Worm (Caenorhabditis elegans): Measurements from ENCODE around the gene K02F3.2.
A peak's percentile ranks its signal among the peaks of the same experiment; 100 is the strongest.

Gene K02F3.2

DNA sequence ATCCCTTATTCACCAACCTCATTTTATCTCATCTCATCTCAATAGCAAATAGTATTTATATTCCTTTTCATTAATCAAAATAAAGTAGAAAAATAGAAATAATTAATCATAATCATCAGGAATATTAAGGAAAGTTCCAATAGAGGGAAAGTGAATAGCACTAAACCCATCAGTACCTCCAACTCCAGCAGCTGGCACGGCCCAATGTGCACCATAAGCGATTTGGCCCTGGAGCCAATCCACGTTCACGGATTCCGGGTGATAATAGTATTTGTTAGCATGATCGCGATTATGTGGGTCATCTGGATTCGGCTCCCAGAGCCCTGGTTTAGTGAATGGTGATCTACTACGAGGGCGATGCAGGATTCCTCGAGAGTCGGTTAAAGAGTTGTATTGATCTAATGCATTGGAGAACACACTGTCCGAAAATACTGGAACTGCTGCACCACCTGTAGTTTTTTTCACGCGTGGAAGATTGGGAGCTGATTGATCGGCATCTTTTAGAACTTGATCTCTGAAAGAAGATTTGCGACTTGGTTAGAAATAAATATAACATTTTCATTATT is 9.8 kb upstream of the K02F3.2 start:
- peak; percentile 62 for TF ChIP-seq sem-2 (GFP tag; optimal IDR thresholded peaks at IDR 0.05)
- peak; percentile 88 for TF ChIP-seq sptf-1 (tag; optimal IDR thresholded peaks at IDR 0.05)
- no peak for TF ChIP-seq hlh-1 (tag; optimal IDR thresholded peaks at IDR 0.05)
- peak; percentile 38 for TF ChIP-seq bed-3 (GFP tag; optimal IDR thresholded peaks at IDR 0.05)
- TF ChIP-seq mab-5 (tag; optimal IDR thresholded peaks at IDR 0.05) = no peak
- TF ChIP-seq unc-62 (GFP tag; optimal IDR thresholded peaks at IDR 0.05) = peak; percentile 14
- no peak for TF ChIP-seq lin-13 (tag; optimal IDR thresholded peaks at IDR 0.05)
- TF ChIP-seq ceh-83 (GFP tag; optimal IDR thresholded peaks at IDR 0.05) = peak; percentile 64
- no peak for TF ChIP-seq nhr-2 (tag; optimal IDR thresholded peaks at IDR 0.05)
- TF ChIP-seq ham-2 (GFP tag; optimal IDR thresholded peaks at IDR 0.05) = peak; percentile 47
- peak; percentile 50 for TF ChIP-seq unc-39 (tag; optimal IDR thresholded peaks at IDR 0.05)
- TF ChIP-seq elt-1 (tag; optimal IDR thresholded peaks at IDR 0.05; ENCODE audit: borderline replicate concordance, insufficient read depth) = no peak
- peak; percentile 40 for TF ChIP-seq cnd-1 (tag; optimal IDR thresholded peaks at IDR 0.05)
- no peak for TF ChIP-seq ceh-39 (tag; optimal IDR thresholded peaks at IDR 0.05)
- TF ChIP-seq elt-3 (tag; optimal IDR thresholded peaks at IDR 0.05) = peak; percentile 85
- TF ChIP-seq snpc-4 (tag; optimal IDR thresholded peaks at IDR 0.05) = no peak
- TF ChIP-seq nhr-12 (tag; optimal IDR thresholded peaks at IDR 0.05) = no peak
- TF ChIP-seq pha-4 (tag; optimal IDR thresholded peaks at IDR 0.05) = peak; percentile 20
- peak; percentile 46 for TF ChIP-seq ces-1 (GFP tag; optimal IDR thresholded peaks at IDR 0.05)
- TF ChIP-seq unc-120 (tag; optimal IDR thresholded peaks at IDR 0.05; ENCODE audit: poor library complexity, severe bottlenecking) = peak; percentile 53
- TF ChIP-seq ztf-11 (tag; optimal IDR thresholded peaks at IDR 0.05) = no peak
- peak; percentile 79 for TF ChIP-seq mls-2 (tag; optimal IDR thresholded peaks at IDR 0.05)
- TF ChIP-seq ceh-43 (GFP tag; optimal IDR thresholded peaks at IDR 0.05) = peak; percentile 48
- TF ChIP-seq M03D4.4 (tag; optimal IDR thresholded peaks at IDR 0.05) = peak; percentile 57
- no peak for TF ChIP-seq nhr-28 (tag; optimal IDR thresholded peaks at IDR 0.05)
- peak; percentile 3 for TF ChIP-seq lin-32 (GFP tag; optimal IDR thresholded peaks at IDR 0.05)
- TF ChIP-seq tbx-8 (GFP tag; optimal IDR thresholded peaks at IDR 0.05) = peak; percentile 66
- TF ChIP-seq drap-1 (GFP tag; optimal IDR thresholded peaks at IDR 0.05) = peak; percentile 76
- no peak for TF ChIP-seq zip-8 (tag; optimal IDR thresholded peaks at IDR 0.05)
- TF ChIP-seq mep-1 (tag; optimal IDR thresholded peaks at IDR 0.05) = no peak
- TF ChIP-seq nhr-76 (tag; optimal IDR thresholded peaks at IDR 0.05) = no peak
- peak; percentile 69 for TF ChIP-seq flh-1 (GFP tag; optimal IDR thresholded peaks at IDR 0.05)
- peak; percentile 4 for TF ChIP-seq lsy-2 (tag; optimal IDR thresholded peaks at IDR 0.05)
- no peak for TF ChIP-seq blmp-1 (tag; optimal IDR thresholded peaks at IDR 0.05)
- TF ChIP-seq nhr-237 (tag; optimal IDR thresholded peaks at IDR 0.05) = peak; percentile 60

DNA sequence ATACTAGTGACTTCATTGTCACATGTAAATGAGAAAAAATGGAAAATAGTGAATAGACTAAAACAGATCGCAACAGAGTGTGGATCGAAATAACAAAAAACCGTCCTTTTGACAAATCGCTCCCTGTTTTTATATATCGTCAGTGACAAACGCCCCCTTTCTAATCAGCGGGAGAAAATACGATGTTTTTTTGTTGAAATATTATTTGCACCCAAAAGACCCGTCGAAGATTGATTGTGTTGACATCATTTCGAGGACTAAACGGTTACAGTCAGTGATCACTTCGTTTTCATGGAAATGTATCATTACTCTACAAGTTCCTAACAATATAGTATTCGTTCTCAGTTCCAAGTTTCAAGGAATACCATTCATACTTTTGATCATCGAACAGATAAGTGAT is 6.2 kb upstream of the K02F3.2 start, which contains the start of gene dos-3:
dos-3 (minus strand) TSS at position 101 of the 400 bp plus-strand sequence.
- no peak for TF ChIP-seq unc-62 (GFP tag; optimal IDR thresholded peaks at IDR 0.05)
- no peak for TF ChIP-seq mls-2 (tag; optimal IDR thresholded peaks at IDR 0.05)
- no peak for TF ChIP-seq cnd-1 (tag; optimal IDR thresholded peaks at IDR 0.05)
- TF ChIP-seq snpc-4 (tag; optimal IDR thresholded peaks at IDR 0.05) = no peak
- TF ChIP-seq ham-2 (GFP tag; optimal IDR thresholded peaks at IDR 0.05) = no peak
- TF ChIP-seq drap-1 (GFP tag; optimal IDR thresholded peaks at IDR 0.05) = no peak
- TF ChIP-seq mab-5 (tag; optimal IDR thresholded peaks at IDR 0.05) = no peak
- TF ChIP-seq nhr-12 (tag; optimal IDR thresholded peaks at IDR 0.05) = no peak
- no peak for TF ChIP-seq elt-1 (tag; optimal IDR thresholded peaks at IDR 0.05; ENCODE audit: borderline replicate concordance, insufficient read depth)
- TF ChIP-seq mep-1 (tag; optimal IDR thresholded peaks at IDR 0.05) = no peak
- no peak for TF ChIP-seq ces-1 (GFP tag; optimal IDR thresholded peaks at IDR 0.05)
- TF ChIP-seq hlh-1 (tag; optimal IDR thresholded peaks at IDR 0.05) = no peak
- TF ChIP-seq ceh-43 (GFP tag; optimal IDR thresholded peaks at IDR 0.05) = no peak

DNA sequence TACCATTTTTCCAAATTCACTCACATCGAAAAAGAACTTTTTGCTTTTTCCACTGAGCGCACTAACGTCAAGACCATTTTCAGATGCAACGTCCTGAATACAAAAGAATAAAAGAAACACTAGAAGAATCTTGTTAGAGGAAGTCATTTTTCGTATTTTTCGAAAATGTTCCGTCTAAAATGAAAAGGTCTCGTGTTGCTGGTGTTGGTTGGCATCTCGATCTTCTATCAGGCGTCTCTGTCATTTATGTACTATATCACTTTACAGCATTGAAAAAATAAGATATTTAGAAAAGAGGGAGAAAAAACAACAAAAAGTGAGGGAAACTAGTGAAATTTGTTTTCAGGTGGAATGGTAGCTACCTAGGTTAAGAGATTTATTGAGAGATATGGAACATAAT is 4.5 kb upstream of the K02F3.2 start, which contains the start of gene K02F3.9:
K02F3.9 (minus strand) TSS at position 190 of the 400 bp plus-strand sequence.
- TF ChIP-seq bed-3 (GFP tag; optimal IDR thresholded peaks at IDR 0.05) = no peak
- no peak for TF ChIP-seq ceh-83 (GFP tag; optimal IDR thresholded peaks at IDR 0.05)
- TF ChIP-seq pha-4 (tag; optimal IDR thresholded peaks at IDR 0.05) = no peak
- TF ChIP-seq nhr-12 (tag; optimal IDR thresholded peaks at IDR 0.05) = no peak
- TF ChIP-seq blmp-1 (tag; optimal IDR thresholded peaks at IDR 0.05) = no peak
- no peak for TF ChIP-seq lsy-2 (tag; optimal IDR thresholded peaks at IDR 0.05)
